Fruit fly (Drosophila melanogaster) whole organism, pupa: Measurements from ENCODE around the gene CG7542.

ENCODE experiments used
- CG13204 ChIP-seq: fragments of 200-800 bp; sonication (Bioruptor generic); optimal IDR thresholded peaks from 2 replicates; lab custom pipeline; 2018; ENCODE audit warnings: missing biosample characterization, mild to moderate bottlenecking, missing genetic modification characterization, moderate library complexity
- CG14655 ChIP-seq: fragments of 200-800 bp; sonication (Bioruptor generic); optimal IDR thresholded peaks from 3 replicates; lab custom pipeline; 2017; ENCODE audit warnings: mild to moderate bottlenecking, missing biosample characterization, missing genetic modification reagents, missing genetic modification characterization
- CG15710 ChIP-seq: fragments of 200-800 bp; sonication (Bioruptor generic); optimal IDR thresholded peaks from 2 replicates; lab custom pipeline; 2018; ENCODE audit warnings: missing biosample characterization, mild to moderate bottlenecking, missing genetic modification characterization, moderate library complexity
- CG4496 ChIP-seq: fragments of 200-800 bp; sonication (Bioruptor generic); IDR thresholded peaks from 3 replicates; pipeline ENCODE4 v1.3.6; 2022; ENCODE audit warnings: missing biosample characterization, missing genetic modification characterization
- CG8159 ChIP-seq: fragments of 200-800 bp; sonication (Bioruptor generic); optimal IDR thresholded peaks from 3 replicates; lab custom pipeline; 2018; ENCODE audit warnings: missing biosample characterization, mild to moderate bottlenecking, missing genetic modification characterization, moderate library complexity
- CG8301 ChIP-seq: fragments of 200-800 bp; sonication (Bioruptor generic); optimal IDR thresholded peaks from 2 replicates; lab custom pipeline; 2018; ENCODE audit warnings: missing biosample characterization, mild to moderate bottlenecking, missing genetic modification characterization
- CG9948 ChIP-seq: fragments of 200-800 bp; sonication (Bioruptor generic); optimal IDR thresholded peaks from 2 replicates; lab custom pipeline; 2018; ENCODE audit warnings: missing biosample characterization, mild to moderate bottlenecking, missing genetic modification characterization, moderate library complexity
- EcR ChIP-seq: fragments of 200-800 bp; sonication (Bioruptor generic); optimal IDR thresholded peaks from 3 replicates; lab custom pipeline; 2019; ENCODE audit warnings: missing biosample characterization, missing genetic modification characterization, mild to moderate bottlenecking, moderate library complexity, missing genetic modification reagents
- Pif1A ChIP-seq: fragments of 200-800 bp; sonication (Bioruptor generic); optimal IDR thresholded peaks from 3 replicates; lab custom pipeline; 2016; ENCODE audit warnings: missing biosample characterization, missing genetic modification characterization
- Pif1B ChIP-seq: fragments of 200-800 bp; sonication (Bioruptor generic); optimal IDR thresholded peaks from 3 replicates; lab custom pipeline; 2016; ENCODE audit warnings: missing biosample characterization, missing genetic modification characterization
- Snoo ChIP-seq: fragments of 200-800 bp; sonication (Bioruptor generic); optimal IDR thresholded peaks from 3 replicates; lab custom pipeline; 2017; ENCODE audit warnings: missing biosample characterization, mild to moderate bottlenecking, missing genetic modification characterization, inconsistent platforms
- fd96Ca ChIP-seq: fragments of 200-800 bp; sonication (Bioruptor generic); IDR thresholded peaks from 3 replicates; pipeline ENCODE4 v1.3.6; 2022; ENCODE audit warnings: missing biosample characterization, missing genetic modification characterization

DNA sequence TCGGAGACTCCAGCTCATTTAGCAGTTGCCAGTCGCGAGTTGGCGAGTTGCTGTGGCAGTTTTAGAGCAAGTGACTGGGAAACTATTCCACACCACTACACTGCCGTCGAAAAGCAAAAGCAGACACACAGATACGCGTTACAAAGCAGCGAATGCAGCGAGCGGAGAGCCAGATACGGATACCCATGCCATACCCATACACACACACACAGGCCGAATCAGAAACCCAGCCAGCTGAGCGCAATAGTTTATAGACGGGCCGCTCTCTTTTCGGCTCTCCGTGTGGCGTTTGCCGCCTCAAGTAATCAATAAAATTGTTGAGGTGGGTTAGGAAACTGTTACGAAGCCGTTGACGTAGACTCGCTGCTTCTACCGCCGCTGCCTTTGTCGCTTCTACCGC is 24.2 kb downstream of the CG7542 start:
- TF ChIP-seq EcR (GFP tag; lab: Kevin White, UChicago): peak; percentile 87
- no peak for TF ChIP-seq Pif1A
- no peak for TF ChIP-seq CG14655 (GFP tag; lab: Kevin White, UChicago)
- TF ChIP-seq CG8301 (tag; lab: Kevin White, UChicago): no peak
- TF ChIP-seq CG4496 (GFP tag; lab: Robert Waterston, UW): peak; percentile 61; the same call in 2 of the 3 replicates
- TF ChIP-seq Snoo (tag; lab: Kevin White, UChicago): no peak
- TF ChIP-seq CG13204: peak; percentile 87
- TF ChIP-seq CG8159: no peak
- no peak for TF ChIP-seq CG9948 (tag; lab: Kevin White, UChicago)
- no peak for TF ChIP-seq CG15710 (tag; lab: Kevin White, UChicago)
- TF ChIP-seq fd96Ca: no peak; the same call in 2 of the 3 replicates
- no peak for TF ChIP-seq Pif1B (GFP tag; lab: Kevin White, UChicago)
